Worm (Caenorhabditis elegans): ENCODE results near the gene ugt-60.

ce11 chrIII:9645099-9645498 lies 33.8 kb downstream of the ugt-60 start:
- TF ChIP-seq tbx-2 (tag; optimal IDR thresholded peaks at IDR 0.05): no peak
- TF ChIP-seq nfya-1 (tag; optimal IDR thresholded peaks at IDR 0.05; ENCODE audit: insufficient read depth): no peak
- TF ChIP-seq nhr-76 (tag; optimal IDR thresholded peaks at IDR 0.05): no peak
- no peak for TF ChIP-seq unc-39 (tag; optimal IDR thresholded peaks at IDR 0.05)
- no peak for TF ChIP-seq lin-15B (tag; optimal IDR thresholded peaks at IDR 0.05)
- no peak for TF ChIP-seq nhr-67 (tag; optimal IDR thresholded peaks at IDR 0.05)
- TF ChIP-seq skn-1 (tag; optimal IDR thresholded peaks at IDR 0.05): no peak
- TF ChIP-seq sea-2 (GFP tag; optimal IDR thresholded peaks at IDR 0.05): no peak
- no peak for TF ChIP-seq ztf-4 (tag; optimal IDR thresholded peaks at IDR 0.05)
- no peak for TF ChIP-seq unc-62 (GFP tag; optimal IDR thresholded peaks at IDR 0.05)
- no peak for TF ChIP-seq elt-2 (tag; optimal IDR thresholded peaks at IDR 0.05)
- no peak for TF ChIP-seq elt-1 (tag; optimal IDR thresholded peaks at IDR 0.05)
